Fruit fly (Drosophila melanogaster) whole organism, embryonic: ENCODE data around the gene Vha36-3.
A peak's percentile ranks its signal among the peaks of the same experiment; 100 is the strongest.

ENCODE experiments used
- B-H1 ChIP-seq: fragments of 200-800 bp; sonication (Bioruptor generic); IDR thresholded peaks from 3 replicates; pipeline ENCODE4 v1.3.6; 2022; ENCODE audit warnings: missing biosample characterization, missing genetic modification characterization
- Bgb ChIP-seq: fragments of 200-800 bp; sonication (Bioruptor generic); IDR thresholded peaks from 2 replicates; pipeline ENCODE4 v1.3.6; 2022; ENCODE audit warnings: missing biosample characterization, missing genetic modification characterization; ENCODE audit not compliant: partially characterized antibody
- CG10959 ChIP-seq: fragments of 200-800 bp; sonication (Bioruptor generic); IDR thresholded peaks from 2 replicates; pipeline ENCODE4 v1.3.6; 2022; ENCODE audit warnings: missing biosample characterization, missing genetic modification characterization
- CG11247 ChIP-seq: fragments of 200-800 bp; sonication (Bioruptor generic); IDR thresholded peaks from 2 replicates; pipeline ENCODE4 v1.3.6; 2022; ENCODE audit warnings: missing biosample characterization, missing genetic modification characterization
- CG11504 ChIP-seq: fragments of 200-800 bp; sonication (Bioruptor generic); optimal IDR thresholded peaks from 3 replicates; lab custom pipeline; 2019; ENCODE audit warnings: missing biosample characterization, mild to moderate bottlenecking, missing genetic modification characterization, moderate library complexity
- CG12744 ChIP-seq: fragments of 200-800 bp; sonication (Bioruptor generic); optimal IDR thresholded peaks from 2 replicates; lab custom pipeline; 2016; ENCODE audit warnings: missing biosample characterization, missing genetic modification characterization
- CG13287 ChIP-seq: fragments of 200-800 bp; sonication (Bioruptor generic); IDR thresholded peaks from 2 replicates; pipeline ENCODE4 v1.3.6; 2022; ENCODE audit warnings: missing biosample characterization, missing genetic modification characterization; ENCODE audit not compliant: partially characterized antibody
- CG13424 ChIP-seq: fragments of 200-800 bp; sonication (Bioruptor generic); optimal IDR thresholded peaks from 2 replicates; lab custom pipeline; 2019; ENCODE audit warnings: missing biosample characterization, mild to moderate bottlenecking, missing genetic modification characterization, moderate library complexity
- CG14441 ChIP-seq: fragments of 200-800 bp; sonication (Bioruptor generic); IDR thresholded peaks from 2 replicates; pipeline ENCODE4 v1.3.6; 2022; ENCODE audit warnings: missing biosample characterization, missing genetic modification characterization
- CG15479 ChIP-seq: fragments of 200-800 bp; sonication (Bioruptor generic); optimal IDR thresholded peaks from 3 replicates; lab custom pipeline; 2019; ENCODE audit warnings: missing biosample characterization, mild to moderate bottlenecking, missing genetic modification characterization, moderate library complexity
- CG1647 ChIP-seq: fragments of 200-800 bp; sonication (Bioruptor generic); optimal IDR thresholded peaks from 3 replicates; lab custom pipeline; 2016; ENCODE audit warnings: missing biosample characterization, missing genetic modification characterization
- CG16779 ChIP-seq: fragments of 200-800 bp; sonication (Bioruptor generic); IDR thresholded peaks from 2 replicates; pipeline ENCODE4 v1.3.6; 2022; ENCODE audit warnings: missing biosample characterization, missing genetic modification characterization
- CG17359 ChIP-seq: fragments of 200-800 bp; sonication (Bioruptor generic); optimal IDR thresholded peaks from 3 replicates; lab custom pipeline; 2018; ENCODE audit warnings: missing biosample characterization, mild to moderate bottlenecking, missing genetic modification characterization, moderate library complexity
- CG17361 ChIP-seq: fragments of 200-800 bp; sonication (Bioruptor generic); IDR thresholded peaks from 3 replicates; pipeline ENCODE4 v1.3.6; 2022; ENCODE audit warnings: missing biosample characterization, missing genetic modification characterization
- CG1832 ChIP-seq: fragments of 200-800 bp; sonication (Bioruptor generic); optimal IDR thresholded peaks from 2 replicates; lab custom pipeline; 2017; ENCODE audit warnings: missing biosample characterization, mild to moderate bottlenecking, missing genetic modification characterization, inconsistent platforms
- CG30020 ChIP-seq: fragments of 200-800 bp; optimal IDR thresholded peaks from 2 replicates; lab custom pipeline; 2019; ENCODE audit warnings: missing biosample characterization, mild to moderate bottlenecking, missing genetic modification characterization, moderate library complexity
- CG31441 ChIP-seq: fragments of 200-800 bp; sonication (Bioruptor generic); IDR thresholded peaks from 2 replicates; pipeline ENCODE4 v1.3.6; 2022; ENCODE audit warnings: missing biosample characterization, missing genetic modification characterization
- CG32772 ChIP-seq: fragments of 200-800 bp; sonication (Bioruptor generic); IDR thresholded peaks from 2 replicates; pipeline ENCODE4 v1.3.6; 2022; ENCODE audit warnings: missing biosample characterization, missing genetic modification characterization
- CG6654 ChIP-seq: fragments of 200-800 bp; sonication (Bioruptor generic); optimal IDR thresholded peaks from 2 replicates; lab custom pipeline; 2017; ENCODE audit warnings: missing biosample characterization, mild to moderate bottlenecking, missing genetic modification characterization
- CG7372 ChIP-seq: fragments of 200-800 bp; sonication (Bioruptor generic); IDR thresholded peaks from 2 replicates; pipeline ENCODE4 v1.3.6; 2022; ENCODE audit warnings: missing biosample characterization, missing genetic modification characterization
- CG7928 ChIP-seq: fragments of 200-800 bp; sonication (Bioruptor generic); optimal IDR thresholded peaks from 2 replicates; lab custom pipeline; 2017; ENCODE audit warnings: missing biosample characterization, mild to moderate bottlenecking, missing genetic modification characterization
- CG8924 ChIP-seq: fragments of 200-800 bp; optimal IDR thresholded peaks from 3 replicates; lab custom pipeline; 2019; ENCODE audit warnings: missing biosample characterization, mild to moderate bottlenecking, missing genetic modification characterization, moderate library complexity
- CG9727 ChIP-seq: fragments of 200-800 bp; sonication (Bioruptor generic); optimal IDR thresholded peaks from 3 replicates; lab custom pipeline; 2017; ENCODE audit warnings: missing biosample characterization, mild to moderate bottlenecking, missing genetic modification characterization
- CG9932 ChIP-seq: fragments of 200-800 bp; sonication (Bioruptor generic); IDR thresholded peaks from 2 replicates; pipeline ENCODE4 v1.3.6; 2022; ENCODE audit warnings: missing biosample characterization, missing genetic modification characterization
- CTCF ChIP-seq: fragments of 200-800 bp; sonication (Bioruptor generic); optimal IDR thresholded peaks from 2 replicates; lab custom pipeline; 2017; ENCODE audit warnings: missing biosample characterization, mild to moderate bottlenecking, missing genetic modification characterization, moderate library complexity
- Doc3 ChIP-seq: fragments of 200-800 bp; sonication (Bioruptor generic); IDR thresholded peaks from 3 replicates; pipeline ENCODE4 v1.3.6; 2022; ENCODE audit warnings: missing biosample characterization, missing genetic modification characterization; ENCODE audit not compliant: partially characterized antibody
- ERR ChIP-seq: fragments of 200-800 bp; sonication (Bioruptor generic); optimal IDR thresholded peaks from 2 replicates; lab custom pipeline; 2016; ENCODE audit warnings: missing biosample characterization, missing genetic modification characterization
- HLH54F ChIP-seq: fragments of 200-800 bp; sonication (Bioruptor generic); optimal IDR thresholded peaks from 3 replicates; lab custom pipeline; 2016; ENCODE audit warnings: missing biosample characterization, missing genetic modification characterization
- HLHmδ ChIP-seq: fragments of 200-800 bp; sonication (Bioruptor generic); optimal IDR thresholded peaks from 2 replicates; lab custom pipeline; 2018; ENCODE audit warnings: missing biosample characterization, mild to moderate bottlenecking, missing genetic modification characterization, moderate library complexity
- Hsf ChIP-seq: fragments of 200-800 bp; sonication (Bioruptor generic); optimal IDR thresholded peaks from 3 replicates; lab custom pipeline; 2016; ENCODE audit warnings: missing biosample characterization, missing genetic modification characterization
- Nf-YB ChIP-seq: fragments of 200-800 bp; sonication (Bioruptor generic); optimal IDR thresholded peaks from 3 replicates; lab custom pipeline; 2019; ENCODE audit warnings: missing biosample characterization, mild to moderate bottlenecking, missing genetic modification characterization, moderate library complexity
- Nf-YC ChIP-seq: fragments of 200-800 bp; optimal IDR thresholded peaks from 3 replicates; lab custom pipeline; 2019; ENCODE audit warnings: missing biosample characterization, mild to moderate bottlenecking, missing genetic modification characterization, moderate library complexity
- abd-A ChIP-seq: fragments of 200-800 bp; sonication (Bioruptor generic); optimal IDR thresholded peaks from 3 replicates; lab custom pipeline; 2019; ENCODE audit warnings: missing biosample characterization, mild to moderate bottlenecking, missing genetic modification characterization, moderate library complexity
- chn ChIP-seq: fragments of 200-800 bp; sonication (Bioruptor generic); optimal IDR thresholded peaks from 2 replicates; lab custom pipeline; 2016; ENCODE audit warnings: missing biosample characterization, missing genetic modification characterization
- dm ChIP-seq: fragments of 200-800 bp; sonication (Bioruptor generic); optimal IDR thresholded peaks from 3 replicates; lab custom pipeline; 2016; ENCODE audit warnings: missing biosample characterization, missing genetic modification characterization
- dysf ChIP-seq: fragments of 200-800 bp; sonication (Bioruptor generic); IDR thresholded peaks from 3 replicates; pipeline ENCODE4 v1.3.6; 2022; ENCODE audit warnings: missing biosample characterization, missing genetic modification characterization
- exex ChIP-seq: fragments of 200-800 bp; sonication (Bioruptor generic); optimal IDR thresholded peaks from 4 replicates; lab custom pipeline; 2018; ENCODE audit warnings: missing biosample characterization, mild to moderate bottlenecking, missing genetic modification characterization, moderate library complexity
- inv ChIP-seq: fragments of 200-800 bp; sonication (Bioruptor generic); IDR thresholded peaks from 2 replicates; pipeline ENCODE4 v1.3.6; 2022; ENCODE audit warnings: missing biosample characterization, missing genetic modification characterization; ENCODE audit not compliant: partially characterized antibody
- jigr1 ChIP-seq: fragments of 200-800 bp; sonication (Bioruptor generic); IDR thresholded peaks from 3 replicates; pipeline ENCODE4 v1.3.6; 2022; ENCODE audit warnings: missing biosample characterization, missing genetic modification characterization
- jing ChIP-seq: fragments of 200-800 bp; sonication (Bioruptor generic); optimal IDR thresholded peaks from 2 replicates; lab custom pipeline; 2018; ENCODE audit warnings: missing biosample characterization, mild to moderate bottlenecking, missing genetic modification characterization
- ken ChIP-seq: fragments of 200-800 bp; sonication (Bioruptor generic); IDR thresholded peaks from 3 replicates; pipeline ENCODE4 v1.3.6; 2022; ENCODE audit warnings: missing biosample characterization, missing genetic modification characterization
- lbe ChIP-seq: fragments of 200-800 bp; sonication (Bioruptor generic); optimal IDR thresholded peaks from 2 replicates; lab custom pipeline; 2016; ENCODE audit warnings: missing biosample characterization, mild to moderate bottlenecking, missing genetic modification characterization
- lov ChIP-seq, 2 experiments: fragments of 200-800 bp in 1 of 2; fragments of >200 bp in 1 of 2; sonication (Bioruptor generic) in 1 of 2; IDR thresholded peaks in 1 of 2; optimal IDR thresholded peaks in 1 of 2; 2 replicates in 1 of 2; 3 replicates in 1 of 2; pipeline versions ENCODE4 v1.3.6 to Lab custom; 2017 to 2022; ENCODE audit warnings: missing biosample characterization in 1 of 2, missing genetic modification characterization in 1 of 2
- row ChIP-seq: fragments of 200-800 bp; sonication (Bioruptor generic); IDR thresholded peaks from 3 replicates; pipeline ENCODE4 v1.3.6; 2022; ENCODE audit warnings: missing biosample characterization, missing genetic modification characterization
- sd ChIP-seq: fragments of 200-800 bp; sonication (Bioruptor generic); optimal IDR thresholded peaks from 3 replicates; lab custom pipeline; 2018; ENCODE audit warnings: missing biosample characterization, mild to moderate bottlenecking, missing genetic modification characterization, moderate library complexity
- sens ChIP-seq: fragments of 200-800 bp; sonication (Bioruptor generic); peaks from one replicate; lab custom pipeline; 2016; ENCODE audit warnings: missing biosample characterization, missing genetic modification characterization
- zf30C ChIP-seq: fragments of 200-800 bp; sonication (Bioruptor generic); optimal IDR thresholded peaks from 3 replicates; lab custom pipeline; 2018; ENCODE audit warnings: missing biosample characterization, mild to moderate bottlenecking, missing genetic modification characterization

Vha36-3 gene

DNA sequence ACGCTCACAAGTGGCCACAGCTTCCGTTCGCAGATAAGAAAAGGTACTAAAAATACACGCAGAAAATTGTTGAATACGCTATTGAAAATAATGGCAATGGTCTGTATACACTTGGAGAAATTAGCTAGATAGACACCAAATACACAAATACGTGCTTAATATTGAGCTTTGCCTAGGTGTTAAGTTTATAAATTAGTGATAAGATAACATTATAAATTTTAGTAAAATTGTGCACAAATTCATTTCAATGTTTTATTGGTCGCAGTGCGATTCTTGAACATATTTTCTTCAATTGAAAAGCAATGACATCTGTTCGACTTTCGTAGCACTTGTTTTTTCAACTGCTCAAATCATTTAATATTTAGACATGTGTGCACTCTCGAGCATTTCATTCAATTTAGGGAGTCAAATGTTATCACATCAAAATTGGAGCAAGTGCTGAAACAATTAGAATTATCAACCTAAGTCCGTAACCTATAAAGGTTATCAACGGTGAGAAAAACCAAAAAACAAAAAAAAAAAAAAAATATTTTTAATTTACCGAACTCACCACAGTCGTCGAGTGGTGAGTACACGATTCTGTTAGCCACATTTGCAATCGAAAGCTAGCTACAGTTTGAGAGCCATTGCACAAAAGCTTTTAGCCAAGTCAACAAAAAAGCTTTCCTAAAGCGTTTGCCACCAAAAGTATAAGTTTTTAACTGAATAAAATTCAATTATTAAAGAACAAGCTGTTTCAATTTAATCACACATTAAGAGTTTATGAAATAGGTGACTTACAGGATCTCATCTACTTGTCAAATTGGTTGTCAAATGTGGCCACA, 33.5 kb downstream of the Vha36-3 start (continued):
- TF ChIP-seq CG8924 = no peak
- peak; percentile 37 for TF ChIP-seq CG17359 (tag; lab: Kevin White, UChicago)
- peak; percentile 10 for TF ChIP-seq CG13424 (tag; lab: Kevin White, UChicago)
- no peak for TF ChIP-seq CG10959
- TF ChIP-seq CTCF = peak; percentile 4
- TF ChIP-seq CG30020 = no peak
- TF ChIP-seq jing = no peak
- peak; percentile 18; the same call in 1 of the 2 replicates for TF ChIP-seq CG31441 (GFP tag; lab: Robert Waterston, UW)

DNA sequence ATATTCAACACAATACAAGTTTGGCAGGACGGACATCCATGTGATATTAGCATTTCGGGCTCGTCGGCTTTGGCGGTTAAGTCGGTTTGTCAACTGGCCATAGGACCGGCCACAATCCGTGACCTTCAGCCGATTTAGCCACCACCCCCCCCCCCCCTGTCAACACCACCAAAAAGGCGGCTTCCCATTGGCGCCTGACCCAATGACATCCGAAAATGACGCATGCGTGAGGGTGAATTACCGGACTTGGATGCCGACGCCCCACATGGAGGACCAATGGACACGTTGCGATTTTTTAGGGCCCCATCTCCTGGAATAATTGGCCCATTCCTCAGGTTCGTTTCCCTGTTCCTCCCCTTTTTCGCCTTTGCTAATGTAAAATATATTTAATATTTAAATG, 34.1 kb downstream of the Vha36-3 start:
- TF ChIP-seq ERR (GFP tag; lab: Kevin White, UChicago) (no peak), Nf-YC (tag; lab: Kevin White, UChicago) (peak; percentile 87), Nf-YB (GFP tag; lab: Kevin White, UChicago) (peak; percentile 78), dysf (no peak), Hsf (no peak), CG17361 (GFP tag; lab: Robert Waterston, UW) (no peak), lov (optimal IDR thresholded peaks at IDR 0.05; lab: Kevin White, UChicago) (no peak), lov (GFP tag; IDR thresholded peaks at IDR 0.05; lab: Robert Waterston, UW) (no peak)

DNA sequence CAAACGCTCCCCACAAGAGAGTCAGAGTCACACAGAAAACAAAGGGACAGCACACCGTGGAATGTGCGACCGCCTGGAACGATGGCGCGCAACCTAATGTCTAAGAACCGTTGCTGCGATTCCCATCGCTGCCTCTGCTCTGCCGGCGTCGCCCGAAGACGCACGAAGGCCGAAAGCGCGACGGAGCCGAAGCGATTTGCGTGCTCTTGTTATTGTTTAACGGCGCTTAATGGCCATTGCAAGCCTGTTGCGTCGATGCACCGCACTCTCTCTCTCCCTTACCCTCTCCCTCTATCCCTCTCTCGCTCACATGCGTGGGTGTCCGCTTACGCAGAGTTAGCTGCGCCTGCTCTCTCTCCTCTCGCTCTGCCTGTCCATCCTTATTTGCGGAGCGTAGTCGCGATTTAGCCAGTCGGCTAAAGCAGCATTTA, 35.0 kb downstream of the Vha36-3 start, which contains the start of gene trol:
Gene trol (minus strand): TSS at position 100 of the 431 bp plus-strand sequence.
- no peak for TF ChIP-seq inv (GFP tag; lab: Robert Waterston, UW)
- TF ChIP-seq CG9932 (GFP tag; lab: Robert Waterston, UW) = no peak
- TF ChIP-seq ken (GFP tag; lab: Robert Waterston, UW) = no peak
- TF ChIP-seq Bgb (GFP tag; lab: Robert Waterston, UW) = 0 out of 2 replicates have a peak, but pooled peaks have one; percentile 28
- TF ChIP-seq row = no peak
- peak; percentile 29 for TF ChIP-seq HLHmδ
- TF ChIP-seq CG15479 (GFP tag; lab: Kevin White, UChicago) = peak; percentile 45
- TF ChIP-seq dm (GFP tag; lab: Kevin White, UChicago) = no peak
- peak; percentile 1 for TF ChIP-seq exex
- TF ChIP-seq B-H1 = no peak
- TF ChIP-seq CG1832 (GFP tag; lab: Kevin White, UChicago) = peak; percentile 54
- TF ChIP-seq CG11504 (tag; lab: Kevin White, UChicago) = peak; percentile 28
- no peak for TF ChIP-seq CG9727 (GFP tag; lab: Kevin White, UChicago)
- peak; percentile 30 for TF ChIP-seq abd-A
- TF ChIP-seq CG1647 (GFP tag; lab: Kevin White, UChicago) = no peak
- TF ChIP-seq jigr1 (GFP tag; lab: Robert Waterston, UW) = no peak
- no peak for TF ChIP-seq CG6654 (GFP tag; lab: Kevin White, UChicago)
- TF ChIP-seq zf30C (GFP tag; lab: Kevin White, UChicago) = no peak
- TF ChIP-seq Doc3 = no peak
- TF ChIP-seq CG7928 = no peak
- TF ChIP-seq lbe (GFP tag; lab: Kevin White, UChicago) = no peak
- 0 out of 2 replicates have a peak, but pooled peaks have one; percentile 9 for TF ChIP-seq CG13287 (GFP tag; lab: Robert Waterston, UW)
- no peak for TF ChIP-seq CG8924
- no peak for TF ChIP-seq CG14441 (GFP tag; lab: Robert Waterston, UW)
- peak; percentile 48 for TF ChIP-seq sens (GFP tag; lab: Kevin White, UChicago)
- no peak for TF ChIP-seq CG32772 (GFP tag; lab: Robert Waterston, UW)
- no peak for TF ChIP-seq CG11247 (GFP tag; lab: Robert Waterston, UW)
- no peak for TF ChIP-seq Hsf
- no peak for TF ChIP-seq chn (GFP tag; lab: Kevin White, UChicago)
- TF ChIP-seq sd (tag; lab: Kevin White, UChicago) = peak; percentile 45
- no peak for TF ChIP-seq CG16779 (GFP tag; lab: Robert Waterston, UW)
- TF ChIP-seq HLH54F (GFP tag; lab: Kevin White, UChicago) = no peak
- no peak for TF ChIP-seq CG12744 (GFP tag; lab: Kevin White, UChicago)
- TF ChIP-seq CG7372 (GFP tag; lab: Robert Waterston, UW) = no peak
